Fruit fly (Drosophila melanogaster) whole organism: ENCODE results near the gene fkh.

ENCODE experiments used
- CG8478 ChIP-seq: fragments of >200 bp; optimal IDR thresholded peaks from 2 replicates; lab custom pipeline; 2018; ENCODE audit warnings: inconsistent platforms
- Dll ChIP-seq: fragments of >200 bp; optimal IDR thresholded peaks from 2 replicates; lab custom pipeline; 2017
- EcR ChIP-seq, 2 experiments: fragments of >200 bp; optimal IDR thresholded peaks; 2 replicates each; lab custom pipeline; 2017; ENCODE audit warnings: missing biosample characterization in 2 of 2, missing genetic modification characterization in 2 of 2, missing genetic modification reagents in 2 of 2
- pan ChIP-seq: fragments of >200 bp; optimal IDR thresholded peaks from 2 replicates; lab custom pipeline; 2017
- psq ChIP-seq: fragments of >200 bp; optimal IDR thresholded peaks from 2 replicates; lab custom pipeline; 2017
- usp ChIP-seq: fragments of >200 bp; optimal IDR thresholded peaks from 2 replicates; lab custom pipeline; 2017; ENCODE audit warnings: missing biosample characterization, missing genetic modification characterization, mixed read lengths

Gene fkh

DNA sequence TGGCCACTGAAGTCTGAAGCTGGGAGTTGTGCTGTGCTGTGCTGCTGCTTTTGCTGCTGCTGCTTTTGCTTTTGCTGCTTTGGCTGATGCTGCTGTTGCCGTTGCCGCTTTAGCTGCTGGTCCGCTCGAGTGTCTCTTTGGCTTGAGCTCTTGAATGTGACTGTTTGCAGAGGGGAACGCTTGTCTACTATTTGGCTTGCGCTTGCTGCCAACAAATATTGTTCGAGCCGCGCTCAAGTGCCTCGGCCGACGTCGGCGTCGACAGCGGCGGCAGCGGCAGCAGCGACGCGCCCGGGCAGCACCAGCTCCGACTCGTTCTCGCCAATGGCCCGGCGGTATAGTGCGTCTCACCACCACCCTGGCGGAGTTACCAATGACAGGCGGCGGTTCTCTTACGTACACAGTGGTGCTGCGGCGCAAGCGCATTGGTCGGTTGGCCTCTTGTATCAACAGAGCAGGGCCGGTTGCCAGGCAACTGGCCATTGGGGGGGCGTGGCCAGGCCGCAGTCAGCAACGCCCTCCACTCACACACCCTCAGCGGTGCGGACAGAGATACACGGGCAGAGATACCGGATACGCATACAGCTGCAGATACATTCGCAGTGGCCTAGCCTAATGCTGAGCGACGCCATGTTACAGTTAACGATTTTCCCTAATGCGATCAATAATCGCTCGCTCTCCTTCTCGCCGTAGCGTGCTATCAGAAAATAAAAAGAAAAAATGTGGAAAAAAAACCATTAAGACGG lies at the start of gene fkh:
Gene fkh, minus strand, starts transcription at position 189 of the 746 bp plus-strand sequence.
- no peak for TF ChIP-seq EcR (GFP tag; optimal IDR thresholded peaks at IDR 0.05; lab: Kevin White, UChicago)
- no peak for TF ChIP-seq usp (GFP tag; lab: Kevin White, UChicago)
- TF ChIP-seq CG8478 (lab: Kevin White, UChicago), result no peak
- TF ChIP-seq Dll (lab: Kevin White, UChicago), result no peak
- no peak for TF ChIP-seq psq (lab: Kevin White, UChicago)
- TF ChIP-seq pan, result no peak

dm6 chr3R:28634261-28634980 lies 49.4 kb upstream of the fkh start:
- TF ChIP-seq pan (no peak), Dll (lab: Kevin White, UChicago) (peak; percentile 25)

DNA sequence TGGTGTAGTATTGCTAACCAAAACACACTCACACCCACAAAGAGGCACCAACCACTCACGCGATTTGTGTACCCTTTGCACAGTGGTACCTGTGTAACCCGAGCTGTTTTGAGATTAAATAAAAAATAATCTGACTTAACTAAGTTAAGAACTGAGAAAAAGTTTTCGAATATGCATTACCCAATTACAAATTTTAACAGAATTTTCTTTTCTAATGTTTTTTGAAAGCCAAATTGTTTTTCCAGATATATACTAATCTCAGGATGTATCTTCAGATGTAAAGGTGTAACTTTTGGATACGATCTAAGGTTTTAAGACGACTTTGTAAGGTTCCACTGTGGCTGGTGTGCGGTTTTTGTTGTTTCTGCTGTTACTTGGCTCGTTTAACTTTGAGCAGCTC lies 48.7 kb upstream of the fkh start:
- no peak for TF ChIP-seq EcR (GFP tag; optimal IDR thresholded peaks at IDR 0.05; lab: Kevin White, UChicago)
- no peak for TF ChIP-seq usp (GFP tag; lab: Kevin White, UChicago)
- TF ChIP-seq CG8478 (lab: Kevin White, UChicago), result no peak
- no peak for TF ChIP-seq psq (lab: Kevin White, UChicago)
- no peak for TF ChIP-seq Dll (lab: Kevin White, UChicago)
- TF ChIP-seq pan, result no peak

DNA sequence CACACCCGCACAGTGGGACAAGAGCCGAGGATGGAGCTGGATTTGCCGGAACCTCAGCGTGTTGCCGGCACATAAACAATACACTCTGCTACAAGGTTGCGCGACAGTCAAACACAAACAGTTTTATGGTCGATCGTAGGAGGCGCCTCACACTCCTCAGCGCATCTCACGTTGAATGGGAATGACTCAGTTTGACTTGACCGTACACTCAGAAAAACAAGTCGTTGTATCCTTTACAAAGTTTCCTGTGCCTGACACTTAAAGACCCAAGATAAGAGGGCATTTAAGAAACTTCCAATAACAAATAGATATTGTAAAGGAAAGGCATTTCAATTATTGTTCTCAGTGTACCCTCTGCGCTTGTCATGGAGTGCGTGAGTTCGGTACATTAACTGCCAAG lies 46.7 kb upstream of the fkh start:
- no peak for TF ChIP-seq CG8478 (lab: Kevin White, UChicago)
- TF ChIP-seq pan, result no peak
- no peak for TF ChIP-seq psq (lab: Kevin White, UChicago)

- TF ChIP-seq pan (no peak), psq (lab: Kevin White, UChicago) (no peak), EcR (GFP tag; optimal IDR thresholded peaks at IDR 0.05; lab: Kevin White, UChicago) (no peak), usp (GFP tag; lab: Kevin White, UChicago) (no peak), CG8478 (lab: Kevin White, UChicago) (no peak), Dll (lab: Kevin White, UChicago) (no peak)
Observed at dm6 chr3R:28630861-28631260, 45.8 kb upstream of the fkh start.

dm6 chr3R:28630092-28630491 lies 45.0 kb upstream of the fkh start:
- no peak for TF ChIP-seq EcR (GFP tag; optimal IDR thresholded peaks at IDR 0.05; lab: Kevin White, UChicago)
- TF ChIP-seq pan, result no peak
- no peak for TF ChIP-seq Dll (lab: Kevin White, UChicago)
- TF ChIP-seq usp (GFP tag; lab: Kevin White, UChicago), result no peak

dm6 chr3R:28629186-28629979 lies 44.3 kb upstream of the fkh start:
- no peak for TF ChIP-seq CG8478 (lab: Kevin White, UChicago)
- peak in 1 of 2 experiments; percentile 77 for TF ChIP-seq EcR (GFP tag; optimal IDR thresholded peaks at IDR 0.05; lab: Kevin White, UChicago)
- no peak for TF ChIP-seq pan

- peak in 1 of 2 experiments; percentile 57 for TF ChIP-seq EcR (GFP tag; optimal IDR thresholded peaks at IDR 0.05; lab: Kevin White, UChicago)
- no peak for TF ChIP-seq Dll (lab: Kevin White, UChicago)
Observed at dm6 chr3R:28628696-28629095, 43.6 kb upstream of the fkh start.

dm6 chr3R:28627267-28627666 lies 42.2 kb upstream of the fkh start:
- no peak for TF ChIP-seq Dll (lab: Kevin White, UChicago)
- no peak for TF ChIP-seq psq (lab: Kevin White, UChicago)
- TF ChIP-seq EcR (GFP tag; optimal IDR thresholded peaks at IDR 0.05; lab: Kevin White, UChicago), result no peak
- no peak for TF ChIP-seq pan
- no peak for TF ChIP-seq usp (GFP tag; lab: Kevin White, UChicago)
- TF ChIP-seq CG8478 (lab: Kevin White, UChicago), result no peak

dm6 chr3R:28623564-28623963 lies 38.5 kb upstream of the fkh start:
- TF ChIP-seq pan, result no peak
- no peak for TF ChIP-seq EcR (GFP tag; optimal IDR thresholded peaks at IDR 0.05; lab: Kevin White, UChicago)
- no peak for TF ChIP-seq Dll (lab: Kevin White, UChicago)
- no peak for TF ChIP-seq psq (lab: Kevin White, UChicago)
- TF ChIP-seq CG8478 (lab: Kevin White, UChicago), result no peak
- TF ChIP-seq usp (GFP tag; lab: Kevin White, UChicago), result no peak

DNA sequence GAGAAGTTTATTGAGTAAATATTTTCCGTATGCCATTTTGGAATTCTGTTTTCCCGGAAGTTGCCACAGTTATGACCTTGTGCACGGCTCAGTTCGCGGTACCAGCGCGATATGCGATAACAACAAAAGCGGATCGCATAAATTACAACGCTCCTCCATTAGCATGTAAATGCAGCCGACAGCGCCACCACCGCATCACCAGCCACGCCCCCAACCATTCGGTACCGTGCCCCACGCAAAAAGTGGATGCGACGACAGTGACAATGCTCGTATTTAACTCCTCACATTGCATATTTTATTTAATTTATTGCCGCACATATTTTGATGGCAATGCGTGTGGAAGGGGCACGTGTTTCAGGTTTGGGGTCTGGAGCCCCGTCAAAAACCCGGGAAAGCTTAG lies 38.1 kb upstream of the fkh start:
- TF ChIP-seq CG8478 (lab: Kevin White, UChicago), result no peak
- no peak for TF ChIP-seq Dll (lab: Kevin White, UChicago)
- TF ChIP-seq psq (lab: Kevin White, UChicago), result no peak
- TF ChIP-seq pan, result no peak
- no peak for TF ChIP-seq usp (GFP tag; lab: Kevin White, UChicago)
- TF ChIP-seq EcR (GFP tag; optimal IDR thresholded peaks at IDR 0.05; lab: Kevin White, UChicago), result no peak

dm6 chr3R:28620813-28621212 lies 35.7 kb upstream of the fkh start:
- TF ChIP-seq psq (lab: Kevin White, UChicago), result no peak
- no peak for TF ChIP-seq Dll (lab: Kevin White, UChicago)
- TF ChIP-seq pan, result no peak
- TF ChIP-seq EcR (GFP tag; optimal IDR thresholded peaks at IDR 0.05; lab: Kevin White, UChicago), result no peak
- TF ChIP-seq usp (GFP tag; lab: Kevin White, UChicago), result no peak
- no peak for TF ChIP-seq CG8478 (lab: Kevin White, UChicago)
